Worm (Caenorhabditis elegans): Measurements from ENCODE around the gene F46F2.3.

ce11 chrX:15215272-15215671 is 44.8 kb downstream of the F46F2.3 start:
- no peak for TF ChIP-seq cebp-1 (GFP tag; IDR thresholded peaks at IDR 0.05)
- TF ChIP-seq cebp-1 (tag; optimal IDR thresholded peaks at IDR 0.05) = no peak
- TF ChIP-seq Y56A3A.18 (GFP tag; IDR thresholded peaks at IDR 0.05) = no peak
- TF ChIP-seq ekl-4 (GFP tag; IDR thresholded peaks at IDR 0.05) = no peak
- TF ChIP-seq pbrm-1 (GFP tag; IDR thresholded peaks at IDR 0.05) = no peak
- TF ChIP-seq snpc-1.3 (tag; optimal IDR thresholded peaks at IDR 0.05; ENCODE audit: insufficient read depth) = no peak
- TF ChIP-seq ceh-91 (GFP tag; IDR thresholded peaks at IDR 0.05) = no peak
- TF ChIP-seq dpl-1 (GFP tag; optimal IDR thresholded peaks at IDR 0.05) = no peak
